Worm (Caenorhabditis elegans): Measurements from ENCODE around the gene sec-20.

ce11 chrIII:157980-158379, 33.9 kb upstream of the sec-20 start:
- TF ChIP-seq dve-1 (tag; optimal IDR thresholded peaks at IDR 0.05; ENCODE audit: insufficient read depth) (no peak), lin-13 (GFP tag; optimal IDR thresholded peaks at IDR 0.05) (no peak), daf-16 (GFP tag; optimal IDR thresholded peaks at IDR 0.05) (no peak), daf-16 (tag; optimal IDR thresholded peaks at IDR 0.05) (no peak), unc-39 (tag; optimal IDR thresholded peaks at IDR 0.05) (no peak), ces-1 (GFP tag; optimal IDR thresholded peaks at IDR 0.05) (no peak), lir-3 (tag; optimal IDR thresholded peaks at IDR 0.05) (no peak), pha-4 (GFP tag; IDR thresholded peaks at IDR 0.05) (no peak), pha-4 (tag; optimal IDR thresholded peaks at IDR 0.05) (no peak), hlh-30 (tag; optimal IDR thresholded peaks at IDR 0.05; ENCODE audit: insufficient read depth) (no peak), lin-39 (tag; optimal IDR thresholded peaks at IDR 0.05) (no peak), lsy-2 (tag; optimal IDR thresholded peaks at IDR 0.05) (no peak), nhr-28 (tag; optimal IDR thresholded peaks at IDR 0.05) (no peak)
